Fruit fly (Drosophila melanogaster) S2 (cell line): Measurements from ENCODE around the gene CG10738.

Source experiments
- CG8478 ChIP-seq: fragments of >200 bp; optimal IDR thresholded peaks from 2 replicates; lab custom pipeline; 2018
- CTCF ChIP-seq, 2 experiments: fragments of >200 bp; optimal IDR thresholded peaks; 2 replicates each; lab custom pipeline; 2018

- TF ChIP-seq CG8478 (lab: Kevin White, UChicago) (no peak), CTCF (optimal IDR thresholded peaks at IDR 0.05; lab: Kevin White, UChicago) (no peak)
These were observed 36.4 kb downstream of the CG10738 start for dm6 chr3L:13486860-13487404.
